Worm (Caenorhabditis elegans): ENCODE results near the gene clec-226.

The clec-226 gene

ce11 chrV:13931952-13932351 lies 14.8 kb upstream of the clec-226 start:
- no peak for TF ChIP-seq B0261.1 (tag; optimal IDR thresholded peaks at IDR 0.05)
- TF ChIP-seq ztf-3 (GFP tag; optimal IDR thresholded peaks at IDR 0.05) = no peak
- TF ChIP-seq mxl-1 (tag; optimal IDR thresholded peaks at IDR 0.05) = no peak
- no peak for TF ChIP-seq D2030.7 (GFP tag; IDR thresholded peaks at IDR 0.05)
- no peak for TF ChIP-seq ZK185.1 (tag; optimal IDR thresholded peaks at IDR 0.05; ENCODE audit: poor library complexity, severe bottlenecking)
- no peak for TF ChIP-seq attf-6 (GFP tag; IDR thresholded peaks at IDR 0.05)
- TF ChIP-seq hlh-26 (GFP tag; conservative IDR thresholded peaks at IDR 0.05) = no peak
- TF ChIP-seq Y56A3A.18 (GFP tag; IDR thresholded peaks at IDR 0.05) = no peak
- TF ChIP-seq ztf-28 (GFP tag; IDR thresholded peaks at IDR 0.05) = no peak

ce11 chrV:13934545-13934944 lies 12.2 kb upstream of the clec-226 start, which contains the start of gene R10D12.1:
R10D12.1 (minus strand) TSS chrV:13934645.
- no peak for TF ChIP-seq C06A6.2 (GFP tag; conservative IDR thresholded peaks at IDR 0.05)
- TF ChIP-seq F22D6.2 (tag; optimal IDR thresholded peaks at IDR 0.05) = no peak
- no peak for TF ChIP-seq lin-35 (GFP tag; optimal IDR thresholded peaks at IDR 0.05)
- no peak for TF ChIP-seq Y95B8A.8 (GFP tag; IDR thresholded peaks at IDR 0.05)
- no peak for TF ChIP-seq F49E8.2 (tag; optimal IDR thresholded peaks at IDR 0.05; ENCODE audit: insufficient read depth)
- TF ChIP-seq nhr-80 (tag; optimal IDR thresholded peaks at IDR 0.05) = no peak
- TF ChIP-seq Y53G8AR.9 (GFP tag; conservative IDR thresholded peaks at IDR 0.05) = no peak

DNA sequence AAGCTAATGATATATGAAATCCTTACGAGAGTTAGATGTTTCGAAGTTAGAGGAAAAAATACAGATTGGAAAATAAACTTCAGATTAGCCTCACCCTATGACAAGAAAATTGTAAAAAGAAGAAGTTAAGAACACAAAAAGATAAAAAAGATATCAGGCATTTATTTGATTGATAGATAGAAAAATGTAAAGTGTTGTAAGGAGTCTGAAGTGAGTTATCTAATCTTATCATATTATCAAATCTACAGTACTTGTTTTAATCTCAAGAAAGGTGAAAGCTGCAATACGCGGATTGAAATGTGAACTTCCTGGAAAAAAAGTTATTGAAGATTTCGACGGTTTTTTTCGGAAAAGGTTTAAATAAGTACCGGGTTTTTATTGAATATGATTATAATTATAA lies 11.3 kb upstream of the clec-226 start:
- no peak for TF ChIP-seq ztf-28 (GFP tag; IDR thresholded peaks at IDR 0.05)
- TF ChIP-seq C17E4.6 (GFP tag; IDR thresholded peaks at IDR 0.05) = no peak
- TF ChIP-seq atf-7 (tag; optimal IDR thresholded peaks at IDR 0.05) = no peak
- no peak for TF ChIP-seq bed-2 (GFP tag; IDR thresholded peaks at IDR 0.05)
- no peak for TF ChIP-seq hrde-1 (tag; optimal IDR thresholded peaks at IDR 0.05; ENCODE audit: borderline replicate concordance)
- no peak for TF ChIP-seq cebp-1 (GFP tag; IDR thresholded peaks at IDR 0.05)
- no peak for TF ChIP-seq cebp-1 (tag; optimal IDR thresholded peaks at IDR 0.05)
- no peak for TF ChIP-seq bed-1 (GFP tag; IDR thresholded peaks at IDR 0.05)

DNA sequence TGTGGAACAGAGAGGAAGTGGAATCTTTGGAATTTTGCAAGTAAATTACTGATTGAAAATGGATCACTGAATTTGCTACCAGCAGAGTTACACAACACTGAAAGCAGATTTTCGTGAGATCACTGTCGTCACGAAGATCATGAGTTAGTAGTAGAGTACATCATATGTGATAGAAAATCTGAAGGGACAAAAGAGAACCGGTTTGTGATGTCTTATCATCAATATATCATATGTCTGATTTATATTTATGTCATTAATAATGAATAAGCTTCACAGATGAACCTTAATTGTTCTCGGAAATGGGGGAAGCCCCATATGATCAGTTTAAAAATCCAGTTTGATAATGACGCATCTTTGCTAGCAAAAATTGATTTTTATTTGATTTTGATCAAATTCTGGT lies 10.7 kb upstream of the clec-226 start:
- TF ChIP-seq F39B2.1 (GFP tag; IDR thresholded peaks at IDR 0.05) (no peak), let-526 (GFP tag; IDR thresholded peaks at IDR 0.05) (no peak), mcd-1 (GFP tag; IDR thresholded peaks at IDR 0.05) (no peak), zfh-2 (GFP tag; conservative IDR thresholded peaks at IDR 0.05) (no peak), fkh-3 (tag; optimal IDR thresholded peaks at IDR 0.05) (no peak), bed-1 (GFP tag; IDR thresholded peaks at IDR 0.05) (no peak), F49E8.2 (tag; optimal IDR thresholded peaks at IDR 0.05; ENCODE audit: insufficient read depth) (no peak), hsf-1 (GFP tag; IDR thresholded peaks at IDR 0.05) (no peak), D2030.7 (GFP tag; IDR thresholded peaks at IDR 0.05) (no peak), ceh-58 (GFP tag; IDR thresholded peaks at IDR 0.05) (no peak), ztf-6 (GFP tag; IDR thresholded peaks at IDR 0.05) (no peak), aptf-3 (GFP tag; IDR thresholded peaks at IDR 0.05) (no peak), sdz-38 (tag; optimal IDR thresholded peaks at IDR 0.05) (no peak), B0019.2 (GFP tag; conservative IDR thresholded peaks at IDR 0.05) (no peak), dox-1 (GFP tag; IDR thresholded peaks at IDR 0.05) (no peak), mel-28 (tag; optimal IDR thresholded peaks at IDR 0.05; ENCODE audit: borderline replicate concordance) (no peak), rcor-1 (GFP tag; IDR thresholded peaks at IDR 0.05) (no peak), pbrm-1 (GFP tag; IDR thresholded peaks at IDR 0.05) (no peak), chd-7 (tag; optimal IDR thresholded peaks at IDR 0.05) (no peak)

Measured in whole organism, young adult.